Worm (Caenorhabditis elegans) whole organism, midembryonic: ENCODE results near the gene C37C3.9.

ENCODE experiments used
- T22C8.4 ChIP-seq: fragments of 200-800 bp; sonication (Bioruptor generic); IDR thresholded peaks from 2 replicates; pipeline ENCODE4 v1.3.6; 2022; ENCODE audit warnings: missing genetic modification characterization, missing compliant biosample characterization
- cog-1 ChIP-seq: sonication (generic microtip); optimal IDR thresholded peaks from 2 replicates; lab custom pipeline; 2016; ENCODE audit warnings: missing genetic modification characterization, missing compliant biosample characterization
- flt-1 ChIP-seq: fragments of 200-800 bp; sonication (Bioruptor generic); IDR thresholded peaks from 2 replicates; pipeline ENCODE4 v1.3.6; 2022; ENCODE audit warnings: missing genetic modification characterization, missing compliant biosample characterization
- med-1 ChIP-seq: sonication (generic microtip); optimal IDR thresholded peaks from 2 replicates; lab custom pipeline; 2017; ENCODE audit warnings: missing genetic modification characterization, mild to moderate bottlenecking, missing compliant biosample characterization, antibody characterized with exemption, missing genetic modification reagents; ENCODE audit not compliant: insufficient read depth
- ref-1 ChIP-seq: fragments of 200-800 bp; sonication (Bioruptor generic); conservative IDR thresholded peaks from 2 replicates; pipeline ENCODE4 v1.3.6; 2022; ENCODE audit warnings: missing genetic modification reagents, missing genetic modification characterization, missing compliant biosample characterization
- tab-1 ChIP-seq: fragments of 200-800 bp; sonication (Bioruptor generic); IDR thresholded peaks from 2 replicates; pipeline ENCODE4 v1.3.6; 2022; ENCODE audit warnings: missing genetic modification characterization, missing compliant biosample characterization
- ztf-29 ChIP-seq: fragments of 200-800 bp; sonication (Bioruptor generic); IDR thresholded peaks from 2 replicates; pipeline ENCODE4 v1.3.6; 2022; ENCODE audit warnings: missing genetic modification reagents, missing genetic modification characterization, missing compliant biosample characterization

DNA sequence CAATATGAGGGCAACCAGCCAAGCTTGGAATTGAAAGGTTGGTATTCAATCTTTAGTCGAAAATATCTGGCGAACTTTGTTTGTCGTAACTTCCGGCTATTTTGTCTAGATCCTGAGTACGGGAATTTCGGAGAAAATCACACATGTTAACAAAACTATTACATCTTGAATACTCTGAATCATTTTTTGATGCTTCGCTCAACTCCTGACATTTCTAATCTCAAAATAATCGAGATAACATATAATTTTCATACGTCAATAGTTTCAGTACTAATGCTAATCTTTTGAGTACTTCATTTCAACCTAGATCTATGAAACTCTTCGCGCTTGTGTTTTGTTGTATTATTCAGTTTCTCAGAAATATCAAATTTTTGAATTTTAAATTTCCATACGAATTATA, 46.7 kb upstream of the C37C3.9 start:
- TF ChIP-seq ztf-29 (GFP tag; lab: Robert Waterston, UW) (no peak), flt-1 (no peak), T22C8.4 (no peak), cog-1 (no peak), med-1 (GFP tag; lab: Kevin White, UChicago) (no peak), tab-1 (GFP tag; lab: Robert Waterston, UW) (no peak), ref-1 (GFP tag; lab: Robert Waterston, UW) (no peak)
